Fruit fly (Drosophila melanogaster): ENCODE data around the gene CG5078.

Gene CG5078

dm6 chr3L:20533409-20533808 is 27.6 kb downstream of the CG5078 start, which contains the start of gene CG13250:
CG13250 (plus strand) TSS chr3L:20533709.
- no peak for TF ChIP-seq danr (GFP tag; IDR thresholded peaks at IDR 0.05)
- TF ChIP-seq Mes4 (GFP tag; optimal IDR thresholded peaks at IDR 0.05): no peak
- TF ChIP-seq dysf (GFP tag; IDR thresholded peaks at IDR 0.05): no peak
- TF ChIP-seq Max (GFP tag; optimal IDR thresholded peaks at IDR 0.05): no peak

dm6 chr3L:20536919-20537318 is 31.1 kb downstream of the CG5078 start:
- TF ChIP-seq Med (GFP tag) (peak; percentile 62), CG2199 (GFP tag; IDR thresholded peaks at IDR 0.05) (no peak), NK7.1 (GFP tag; optimal IDR thresholded peaks at IDR 0.05) (no peak), tgo (GFP tag; IDR thresholded peaks at IDR 0.05) (no peak), Pdp1 (GFP tag; optimal IDR thresholded peaks at IDR 0.05) (peak in 1 of 2 experiments; percentile 15), lola (GFP tag; optimal IDR thresholded peaks at IDR 0.05) (peak in 1 of 3 experiments; percentile 24), sens (GFP tag) (peak; percentile 72), gem (tag; optimal IDR thresholded peaks at IDR 0.05) (peak; percentile 0), HLH54F (GFP tag; optimal IDR thresholded peaks at IDR 0.05) (no peak), tio (GFP tag; optimal IDR thresholded peaks at IDR 0.05) (no peak), CG13894 (tag; optimal IDR thresholded peaks at IDR 0.05) (peak; percentile 15), CG6254 (GFP tag; optimal IDR thresholded peaks at IDR 0.05) (no peak), tin (GFP tag; optimal IDR thresholded peaks at IDR 0.05) (no peak), CG10321 (GFP tag; IDR thresholded peaks at IDR 0.05) (no peak), luna (GFP tag; optimal IDR thresholded peaks at IDR 0.05) (no peak), trem (tag; optimal IDR thresholded peaks at IDR 0.05) (no peak)

DNA sequence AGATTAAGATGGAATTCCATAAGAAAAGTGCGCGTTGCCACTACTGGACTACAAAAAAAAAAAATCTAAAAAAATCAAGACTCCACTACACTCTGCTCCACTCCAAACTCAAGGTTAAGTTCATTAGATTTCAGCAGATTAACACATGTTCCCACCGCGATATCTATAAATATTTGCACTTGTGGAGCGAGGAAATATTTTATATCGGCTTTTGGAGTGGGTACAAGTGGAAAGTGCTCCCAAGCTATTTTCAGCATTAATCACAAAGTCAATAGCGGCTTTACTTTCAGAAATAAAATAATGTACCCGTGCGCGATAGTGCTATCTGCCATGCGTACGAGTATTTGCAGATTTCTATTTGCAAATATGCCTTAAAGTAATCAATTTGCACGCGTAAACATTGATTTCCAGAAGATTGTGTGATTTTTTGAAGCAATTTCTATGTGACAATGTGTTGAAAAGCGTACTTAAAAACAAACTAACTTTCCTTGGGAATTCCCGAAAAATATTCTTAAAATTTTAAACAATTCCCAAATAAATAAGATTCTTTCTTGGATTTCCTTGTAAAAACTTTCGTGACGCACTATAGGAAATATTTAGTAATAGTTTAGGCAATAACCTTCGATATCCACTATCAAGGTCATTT is 31.9 kb downstream of the CG5078 start:
- TF ChIP-seq hkb (optimal IDR thresholded peaks at IDR 0.05): no peak
- TF ChIP-seq hkb (GFP tag; IDR thresholded peaks at IDR 0.05): 0 out of 2 replicates have a peak, but pooled peaks have one; percentile 27
- TF ChIP-seq CG31441 (GFP tag; IDR thresholded peaks at IDR 0.05): no peak
- TF ChIP-seq HLHmδ (GFP tag; optimal IDR thresholded peaks at IDR 0.05): no peak
- TF ChIP-seq phol (tag; optimal IDR thresholded peaks at IDR 0.05): no peak
- no peak for TF ChIP-seq CG9932 (GFP tag; IDR thresholded peaks at IDR 0.05)
- TF ChIP-seq eyg (GFP tag; optimal IDR thresholded peaks at IDR 0.05): no peak
- TF ChIP-seq jigr1 (GFP tag; IDR thresholded peaks at IDR 0.05): no peak
- TF ChIP-seq D (optimal IDR thresholded peaks at IDR 0.05): no peak
- no peak for TF ChIP-seq D (GFP tag; optimal IDR thresholded peaks at IDR 0.05)
- no peak for TF ChIP-seq CG18011 (GFP tag; optimal IDR thresholded peaks at IDR 0.05)
- TF ChIP-seq h (optimal IDR thresholded peaks at IDR 0.05): no peak
- TF ChIP-seq CG1529 (GFP tag; optimal IDR thresholded peaks at IDR 0.05): no peak
- no peak for TF ChIP-seq CG4404 (GFP tag; IDR thresholded peaks at IDR 0.05)
- TF ChIP-seq tup (GFP tag; optimal IDR thresholded peaks at IDR 0.05): no peak
- peak; percentile 29 for TF ChIP-seq sd (tag; optimal IDR thresholded peaks at IDR 0.05)
- no peak for TF ChIP-seq z (GFP tag; IDR thresholded peaks at IDR 0.05)
- TF ChIP-seq Dfd (GFP tag; optimal IDR thresholded peaks at IDR 0.05): no peak
- TF ChIP-seq CG12236 (GFP tag; optimal IDR thresholded peaks at IDR 0.05): no peak
- peak; percentile 81 for TF ChIP-seq Med (GFP tag)
- no peak for TF ChIP-seq CG7372 (GFP tag; IDR thresholded peaks at IDR 0.05)
- peak; percentile 40 for TF ChIP-seq CG3281 (GFP tag; optimal IDR thresholded peaks at IDR 0.05)
- TF ChIP-seq CG4730 (GFP tag; IDR thresholded peaks at IDR 0.05): no peak
- no peak for TF ChIP-seq Nf-YB (GFP tag; optimal IDR thresholded peaks at IDR 0.05)
- no peak for TF ChIP-seq CG7839 (tag; optimal IDR thresholded peaks at IDR 0.05)
- TF ChIP-seq chif (GFP tag; optimal IDR thresholded peaks at IDR 0.05): no peak
- TF ChIP-seq NfI (GFP tag; optimal IDR thresholded peaks at IDR 0.05): no peak
- no peak for TF ChIP-seq al (GFP tag; IDR thresholded peaks at IDR 0.05)
- no peak for TF ChIP-seq nom (GFP tag; optimal IDR thresholded peaks at IDR 0.05)
- no peak for TF ChIP-seq CG15479 (GFP tag; optimal IDR thresholded peaks at IDR 0.05)
- TF ChIP-seq exex (tag; optimal IDR thresholded peaks at IDR 0.05): peak; percentile 43
